Worm (Caenorhabditis elegans): ENCODE data around the gene nhr-103.

- TF ChIP-seq ztf-11 (tag; optimal IDR thresholded peaks at IDR 0.05) (no peak), snpc-4 (tag; optimal IDR thresholded peaks at IDR 0.05) (no peak), ces-1 (GFP tag; optimal IDR thresholded peaks at IDR 0.05) (no peak), ham-2 (GFP tag; optimal IDR thresholded peaks at IDR 0.05) (no peak), mep-1 (tag; optimal IDR thresholded peaks at IDR 0.05) (no peak), lin-13 (tag; optimal IDR thresholded peaks at IDR 0.05) (no peak)
Observed at ce11 chrV:2187864-2188345, 37.3 kb upstream of the nhr-103 start, which contains the start of gene Y5H2B.3.
